Worm (Caenorhabditis elegans) whole organism, L4 larva: ENCODE data around the gene odr-2.

Experiments
- F26F4.8 ChIP-seq: fragments of 200-800 bp; sonication (Bioruptor generic); conservative IDR thresholded peaks from 2 replicates; pipeline ENCODE4 v1.3.6; 2022; ENCODE audit warnings: missing genetic modification characterization, missing compliant biosample characterization
- R02D3.7 ChIP-seq: fragments of 150-350 bp; sonication (generic microtip); optimal IDR thresholded peaks from 3 replicates; lab custom pipeline; 2014; ENCODE audit warnings: missing biosample characterization, missing genetic modification characterization
- Y105C5A.15 ChIP-seq: fragments of 200-800 bp; sonication (Bioruptor generic); IDR thresholded peaks from 2 replicates; pipeline ENCODE4 v1.3.6; 2022; ENCODE audit warnings: missing genetic modification characterization, missing compliant biosample characterization
- Y48G9A.11 ChIP-seq: fragments of 200-800 bp; sonication (Bioruptor generic); IDR thresholded peaks from 2 replicates; pipeline ENCODE4 v1.3.6; 2022; ENCODE audit warnings: missing genetic modification reagents, missing genetic modification characterization, missing compliant biosample characterization
- ZK337.2 ChIP-seq: fragments of 200-800 bp; sonication (Bioruptor generic); IDR thresholded peaks from 2 replicates; pipeline ENCODE4 v1.3.6; 2022; ENCODE audit warnings: missing genetic modification reagents, missing genetic modification characterization, missing compliant biosample characterization
- ZK546.5 ChIP-seq, 2 experiments: sonication (generic microtip); optimal IDR thresholded peaks; 2 replicates each; lab custom pipeline; 2017; ENCODE audit warnings: missing biosample characterization in 2 of 2, missing genetic modification characterization in 2 of 2
- aha-1 ChIP-seq: fragments of 150-350 bp; peaks from one replicate; lab custom pipeline; 2014; ENCODE audit warnings: missing biosample characterization, missing genetic modification characterization
- aly-2 ChIP-seq: sonication (generic microtip); optimal IDR thresholded peaks from 2 replicates; lab custom pipeline; 2018; ENCODE audit warnings: missing biosample characterization, missing genetic modification characterization
- ama-1 ChIP-seq: fragments of 150-350 bp; optimal IDR thresholded peaks from 2 replicates; lab custom pipeline; 2014; ENCODE audit warnings: inconsistent platforms, mixed read lengths
- arid-1 ChIP-seq: fragments of 200-800 bp; sonication (Bioruptor generic); conservative IDR thresholded peaks from 2 replicates; pipeline ENCODE4 v1.3.6; 2022; ENCODE audit warnings: missing genetic modification reagents, missing genetic modification characterization, missing compliant biosample characterization
- ceh-32 ChIP-seq: sonication (generic microtip); optimal IDR thresholded peaks from 2 replicates; lab custom pipeline; 2016; ENCODE audit warnings: mild to moderate bottlenecking, missing genetic modification characterization, missing compliant biosample characterization; ENCODE audit not compliant: poor library complexity
- ceh-44 ChIP-seq: fragments of 200-800 bp; sonication (Bioruptor generic); IDR thresholded peaks from 2 replicates; pipeline ENCODE4 v1.3.6; 2022; ENCODE audit warnings: missing genetic modification reagents, missing genetic modification characterization, missing compliant biosample characterization
- ceh-62 ChIP-seq: sonication (generic microtip); optimal IDR thresholded peaks from 2 replicates; lab custom pipeline; 2017; ENCODE audit warnings: missing biosample characterization, missing genetic modification characterization
- ces-1 ChIP-seq: fragments of 150-350 bp; sonication (generic microtip); optimal IDR thresholded peaks from 4 replicates; lab custom pipeline; 2014; ENCODE audit warnings: missing biosample characterization, missing genetic modification reagents, missing genetic modification characterization
- cey-2 ChIP-seq: sonication (generic microtip); optimal IDR thresholded peaks from 3 replicates; lab custom pipeline; 2017; ENCODE audit warnings: missing genetic modification characterization, mild to moderate bottlenecking, missing compliant biosample characterization, antibody characterized with exemption, borderline replicate concordance; ENCODE audit not compliant: insufficient read depth
- daf-12 ChIP-seq: fragments of 150-350 bp; optimal IDR thresholded peaks from 2 replicates; lab custom pipeline; 2014; ENCODE audit warnings: missing biosample characterization, missing genetic modification reagents, missing genetic modification characterization
- daf-16 ChIP-seq, 3 experiments: sonication (generic microtip); optimal IDR thresholded peaks; 2 replicates each; lab custom pipeline; 2016 to 2017; ENCODE audit warnings: missing genetic modification characterization in 3 of 3, missing genetic modification reagents in 3 of 3, mild to moderate bottlenecking in 2 of 3, missing compliant biosample characterization in 2 of 3, missing biosample characterization in 1 of 3, moderate library complexity in 1 of 3
- daf-19 ChIP-seq: fragments of 200-800 bp; sonication (Bioruptor generic); conservative IDR thresholded peaks from 2 replicates; pipeline ENCODE4 v1.3.6; 2022; ENCODE audit warnings: missing genetic modification characterization, missing compliant biosample characterization
- dmd-9 ChIP-seq: fragments of 200-800 bp; sonication (Bioruptor generic); IDR thresholded peaks from 2 replicates; pipeline ENCODE4 v1.3.6; 2022; ENCODE audit warnings: missing genetic modification reagents, missing genetic modification characterization, missing compliant biosample characterization
- dve-1 ChIP-seq: sonication (generic microtip); optimal IDR thresholded peaks from 2 replicates; lab custom pipeline; 2017; ENCODE audit warnings: antibody characterized with exemption, mild to moderate bottlenecking, missing genetic modification characterization, missing compliant biosample characterization; ENCODE audit not compliant: insufficient read depth
- egl-27 ChIP-seq: sonication (generic microtip); optimal IDR thresholded peaks from 3 replicates; lab custom pipeline; 2017; ENCODE audit warnings: missing biosample characterization, missing genetic modification reagents, missing genetic modification characterization
- fos-1 ChIP-seq: fragments of 150-350 bp; optimal IDR thresholded peaks from 2 replicates; lab custom pipeline; 2014; ENCODE audit warnings: missing biosample characterization, missing genetic modification characterization
- gei-8 ChIP-seq: fragments of 200-800 bp; sonication (Bioruptor generic); optimal IDR thresholded peaks from 2 replicates; lab custom pipeline; 2018; ENCODE audit warnings: mild to moderate bottlenecking, missing genetic modification characterization, missing compliant biosample characterization
- hlh-11 ChIP-seq: fragments of 200-800 bp; sonication (Bioruptor generic); optimal IDR thresholded peaks from 2 replicates; lab custom pipeline; 2018; ENCODE audit warnings: mild to moderate bottlenecking, missing genetic modification characterization, missing compliant biosample characterization
- lim-7 ChIP-seq: fragments of 200-800 bp; sonication (Bioruptor generic); IDR thresholded peaks from 2 replicates; pipeline ENCODE4 v1.3.6; 2022; ENCODE audit warnings: missing genetic modification characterization, missing compliant biosample characterization
- lin-13 ChIP-seq: fragments of 150-350 bp; optimal IDR thresholded peaks from 2 replicates; lab custom pipeline; 2014; ENCODE audit warnings: missing biosample characterization, missing genetic modification reagents, missing genetic modification characterization
- lin-15B ChIP-seq: fragments of 150-350 bp; sonication (generic microtip); optimal IDR thresholded peaks from 3 replicates; lab custom pipeline; 2014; ENCODE audit warnings: missing biosample characterization, missing genetic modification characterization
- lin-29 ChIP-seq: fragments of 200-800 bp; sonication (Bioruptor generic); IDR thresholded peaks from 2 replicates; pipeline ENCODE4 v1.3.6; 2022; ENCODE audit warnings: missing genetic modification reagents, missing genetic modification characterization, missing compliant biosample characterization
- lin-39 ChIP-seq: fragments of 150-350 bp; optimal IDR thresholded peaks from 2 replicates; lab custom pipeline; 2014; ENCODE audit warnings: missing biosample characterization, missing genetic modification reagents, missing genetic modification characterization
- lir-3 ChIP-seq: sonication (generic microtip); optimal IDR thresholded peaks from 2 replicates; lab custom pipeline; 2016; ENCODE audit warnings: mild to moderate bottlenecking, missing genetic modification characterization, missing compliant biosample characterization
- mdl-1 ChIP-seq, 2 experiments: fragments of 150-350 bp in 1 of 2; sonication (generic microtip) in 1 of 2; optimal IDR thresholded peaks; 2 replicates each; lab custom pipeline; 2014 to 2017; ENCODE audit warnings: missing biosample characterization in 2 of 2, missing genetic modification characterization in 2 of 2
- mes-2 ChIP-seq: sonication (generic microtip); optimal IDR thresholded peaks from 2 replicates; lab custom pipeline; 2016; ENCODE audit warnings: missing genotype, mild to moderate bottlenecking, missing genetic modification characterization, missing compliant biosample characterization; ENCODE audit not compliant: poor library complexity, severe bottlenecking
- mxl-2 ChIP-seq: fragments of 200-800 bp; sonication (Bioruptor generic); conservative IDR thresholded peaks from 2 replicates; pipeline ENCODE4 v1.3.6; 2022; ENCODE audit warnings: missing genetic modification reagents, missing genetic modification characterization, missing compliant biosample characterization
- nhr-11 ChIP-seq: fragments of 150-350 bp; optimal IDR thresholded peaks from 2 replicates; lab custom pipeline; 2014; ENCODE audit warnings: missing biosample characterization, missing genetic modification characterization
- nhr-111 ChIP-seq: fragments of 200-800 bp; sonication (Bioruptor generic); optimal IDR thresholded peaks from 2 replicates; lab custom pipeline; 2018; ENCODE audit warnings: mild to moderate bottlenecking, missing genetic modification characterization, missing compliant biosample characterization
- nhr-25 ChIP-seq: sonication (generic microtip); optimal IDR thresholded peaks from 2 replicates; lab custom pipeline; 2017; ENCODE audit warnings: missing genetic modification characterization, mild to moderate bottlenecking, missing compliant biosample characterization, antibody characterized with exemption, moderate library complexity, borderline replicate concordance; ENCODE audit not compliant: insufficient read depth
- nhr-41 ChIP-seq: fragments of 200-800 bp; sonication (Bioruptor generic); IDR thresholded peaks from 2 replicates; pipeline ENCODE4 v1.3.6; 2022; ENCODE audit warnings: missing genetic modification reagents, missing genetic modification characterization, missing compliant biosample characterization
- nhr-6 ChIP-seq: fragments of 150-350 bp; optimal IDR thresholded peaks from 2 replicates; lab custom pipeline; 2014; ENCODE audit warnings: missing biosample characterization, missing genetic modification characterization
- nhr-77 ChIP-seq: fragments of 150-350 bp; optimal IDR thresholded peaks from 2 replicates; lab custom pipeline; 2014; ENCODE audit warnings: missing biosample characterization, missing genetic modification characterization
- pha-4 ChIP-seq, 2 experiments: fragments of 150-350 bp in 1 of 2; fragments of 200-800 bp in 1 of 2; sonication (Bioruptor generic) in 1 of 2; IDR thresholded peaks in 1 of 2; optimal IDR thresholded peaks in 1 of 2; 2 replicates each; pipeline versions ENCODE4 v1.3.6 to Lab custom; 2014 to 2022; ENCODE audit warnings: missing genetic modification characterization in 2 of 2, missing genetic modification reagents in 2 of 2, missing biosample characterization in 1 of 2, missing compliant biosample characterization in 1 of 2
- php-3 ChIP-seq: fragments of 200-800 bp; sonication (Bioruptor generic); IDR thresholded peaks from 2 replicates; pipeline ENCODE4 v1.3.6; 2022; ENCODE audit warnings: missing genetic modification reagents, missing genetic modification characterization, missing compliant biosample characterization
- sdz-12 ChIP-seq: fragments of 200-800 bp; sonication (Bioruptor generic); optimal IDR thresholded peaks from 2 replicates; lab custom pipeline; 2018; ENCODE audit warnings: mild to moderate bottlenecking, missing genetic modification characterization, missing compliant biosample characterization
- skn-1 ChIP-seq: fragments of 150-350 bp; optimal IDR thresholded peaks from 2 replicates; lab custom pipeline; 2014; ENCODE audit warnings: missing biosample characterization, missing genetic modification characterization
- snpc-1.2 ChIP-seq: fragments of 200-800 bp; sonication (Bioruptor generic); IDR thresholded peaks from 2 replicates; pipeline ENCODE4 v1.3.6; 2022; ENCODE audit warnings: missing genetic modification reagents, missing genetic modification characterization, missing compliant biosample characterization
- tag-97 ChIP-seq: fragments of 200-800 bp; sonication (Bioruptor generic); IDR thresholded peaks from 2 replicates; pipeline ENCODE4 v1.3.6; 2022; ENCODE audit warnings: missing genetic modification characterization, missing compliant biosample characterization
- zfp-2 ChIP-seq: sonication (generic microtip); optimal IDR thresholded peaks from 2 replicates; lab custom pipeline; 2016; ENCODE audit warnings: mild to moderate bottlenecking, missing genetic modification characterization, missing compliant biosample characterization
- zfp-3 ChIP-seq: fragments of 200-800 bp; sonication (Bioruptor generic); conservative IDR thresholded peaks from 2 replicates; pipeline ENCODE4 v1.3.6; 2022; ENCODE audit warnings: missing genetic modification reagents, missing genetic modification characterization, missing compliant biosample characterization
- zip-2 ChIP-seq: fragments of 150-350 bp; optimal IDR thresholded peaks from 2 replicates; lab custom pipeline; 2014; ENCODE audit warnings: missing biosample characterization, missing genetic modification characterization
- ztf-7 ChIP-seq: fragments of 150-350 bp; optimal IDR thresholded peaks from 2 replicates; lab custom pipeline; 2014; ENCODE audit warnings: missing biosample characterization, missing genetic modification characterization

Gene odr-2

ce11 chrV:7093720-7094401 lies 9.5 kb upstream of the odr-2 start, which contains the start of gene nhr-135 (continued):
- TF ChIP-seq lin-13 (GFP tag; lab: Kevin White, UChicago) (no peak), cey-2 (peak; percentile 5), ceh-44 (GFP tag; lab: Robert Waterston, UW) (no peak), aly-2 (no peak), arid-1 (GFP tag; lab: Robert Waterston, UW) (no peak), sdz-12 (GFP tag; lab: Kevin White, UChicago) (no peak), tag-97 (no peak), ceh-62 (tag; lab: Kevin White, UChicago) (no peak), mxl-2 (GFP tag; lab: Robert Waterston, UW) (no peak), ama-1 (no peak), R02D3.7 (tag; lab: Kevin White, UChicago) (no peak), daf-16 (GFP tag; optimal IDR thresholded peaks at IDR 0.05; lab: Kevin White, UChicago) (peak in 1 of 2 experiments; percentile 7), daf-16 (tag; optimal IDR thresholded peaks at IDR 0.05; lab: Kevin White, UChicago) (peak; percentile 84), hlh-11 (peak; percentile 93), pha-4 (GFP tag; IDR thresholded peaks at IDR 0.05; lab: Robert Waterston, UW) (no peak), pha-4 (tag; optimal IDR thresholded peaks at IDR 0.05; lab: Kevin White, UChicago) (no peak), dmd-9 (GFP tag; lab: Robert Waterston, UW) (no peak), aha-1 (tag; lab: Kevin White, UChicago) (peak; percentile 98), nhr-41 (GFP tag; lab: Robert Waterston, UW) (no peak), nhr-6 (tag; lab: Kevin White, UChicago) (peak; percentile 6), egl-27 (tag; lab: Kevin White, UChicago) (no peak), mdl-1 (tag; optimal IDR thresholded peaks at IDR 0.05; lab: Kevin White, UChicago) (peak; percentile 82 to 97), lir-3 (tag; lab: Kevin White, UChicago) (no peak), ZK337.2 (GFP tag; lab: Robert Waterston, UW) (no peak), lin-29 (GFP tag; lab: Robert Waterston, UW) (no peak), mes-2 (tag; lab: Kevin White, UChicago) (peak; percentile 57), zfp-3 (GFP tag; lab: Robert Waterston, UW) (no peak), dve-1 (tag; lab: Kevin White, UChicago) (peak; percentile 78), ceh-32 (tag; lab: Kevin White, UChicago) (no peak), snpc-1.2 (no peak), php-3 (GFP tag; lab: Robert Waterston, UW) (0 out of 2 replicates have a peak, but pooled peaks have one; percentile 37), daf-12 (tag; lab: Kevin White, UChicago) (no peak), daf-19 (GFP tag; lab: Robert Waterston, UW) (no peak), nhr-77 (peak; percentile 98), F26F4.8 (GFP tag; lab: Robert Waterston, UW) (no peak), gei-8 (GFP tag; lab: Kevin White, UChicago) (peak; percentile 4), ZK546.5 (tag; optimal IDR thresholded peaks at IDR 0.05; lab: Kevin White, UChicago) (no peak), zip-2 (no peak), nhr-111 (GFP tag; lab: Kevin White, UChicago) (no peak), nhr-11 (tag; lab: Kevin White, UChicago) (no peak), lim-7 (GFP tag; lab: Robert Waterston, UW) (no peak), fos-1 (peak; percentile 0), ces-1 (no peak), lin-39 (tag; lab: Kevin White, UChicago) (no peak), skn-1 (no peak), lin-15B (tag; lab: Kevin White, UChicago) (no peak), Y105C5A.15 (no peak), ztf-7 (tag; lab: Kevin White, UChicago) (peak; percentile 32), nhr-25 (tag; lab: Kevin White, UChicago) (peak; percentile 24), zfp-2 (tag; lab: Kevin White, UChicago) (no peak), Y48G9A.11 (GFP tag; lab: Robert Waterston, UW) (no peak)
